Worm (Caenorhabditis elegans) whole organism, L1 larva: ENCODE measurements around the gene nlp-31.

ENCODE experiments used
- ama-1 ChIP-seq: fragments of 150-350 bp; optimal IDR thresholded peaks from 2 replicates; lab custom pipeline; 2014
- efl-1 ChIP-seq, 4 experiments: fragments of 150-350 bp; optimal IDR thresholded peaks in 3 of 4; peaks in 1 of 4; 1 replicate in 1 of 4; 2 replicates in 3 of 4; lab custom pipeline; 2014; ENCODE audit warnings: missing biosample characterization in 2 of 4, missing genetic modification characterization in 2 of 4, missing genetic modification reagents in 2 of 4
- lir-3 ChIP-seq: sonication (generic microtip); optimal IDR thresholded peaks from 2 replicates; lab custom pipeline; 2016; ENCODE audit warnings: mild to moderate bottlenecking, missing genetic modification characterization, moderate library complexity, missing compliant biosample characterization; ENCODE audit not compliant: poor library complexity
- nhr-11 ChIP-seq: fragments of 150-350 bp; optimal IDR thresholded peaks from 2 replicates; lab custom pipeline; 2014; ENCODE audit warnings: missing biosample characterization, missing genetic modification characterization
- nhr-12 ChIP-seq: sonication (generic microtip); optimal IDR thresholded peaks from 2 replicates; lab custom pipeline; 2017; ENCODE audit warnings: missing biosample characterization, missing genetic modification characterization
- nhr-77 ChIP-seq: fragments of 150-350 bp; optimal IDR thresholded peaks from 2 replicates; lab custom pipeline; 2014; ENCODE audit warnings: missing biosample characterization, missing genetic modification characterization
- snpc-4 ChIP-seq: fragments of 150-350 bp; optimal IDR thresholded peaks from 2 replicates; lab custom pipeline; 2014; ENCODE audit warnings: missing biosample characterization, missing genetic modification characterization
- tlp-1 ChIP-seq: fragments of 150-350 bp; optimal IDR thresholded peaks from 2 replicates; lab custom pipeline; 2014; ENCODE audit warnings: missing biosample characterization, missing genetic modification characterization
- unc-62 ChIP-seq: fragments of 150-350 bp; optimal IDR thresholded peaks from 2 replicates; lab custom pipeline; 2014; ENCODE audit warnings: missing biosample characterization, missing genetic modification reagents, missing genetic modification characterization
- ztf-11 ChIP-seq, 2 experiments: sonication (generic microtip); optimal IDR thresholded peaks; 2 replicates each; lab custom pipeline; 2016 to 2017; ENCODE audit warnings: missing genetic modification characterization in 2 of 2, missing biosample characterization in 1 of 2, missing compliant biosample characterization in 1 of 2

ce11 chrV:3969664-3970063 is 10.2 kb upstream of the nlp-31 start:
- no peak for TF ChIP-seq ztf-11 (tag; optimal IDR thresholded peaks at IDR 0.05; lab: Kevin White, UChicago)
- TF ChIP-seq nhr-12 (tag; lab: Kevin White, UChicago): no peak
- no peak for TF ChIP-seq snpc-4 (tag; lab: Kevin White, UChicago)
- TF ChIP-seq lir-3: no peak
- TF ChIP-seq unc-62 (GFP tag; lab: Kevin White, UChicago): no peak
- no peak for TF ChIP-seq nhr-11 (tag; lab: Kevin White, UChicago)
- TF ChIP-seq efl-1 (optimal IDR thresholded peaks at IDR 0.05; lab: Kevin White, UChicago): no peak
- TF ChIP-seq efl-1 (GFP tag; optimal IDR thresholded peaks at IDR 0.05 in 1 of 2; lab: Kevin White, UChicago): no peak
- TF ChIP-seq ama-1 (lab: Kevin White, UChicago): no peak
- no peak for TF ChIP-seq nhr-77 (tag; lab: Kevin White, UChicago)
- no peak for TF ChIP-seq tlp-1
